Worm (Caenorhabditis elegans) whole organism, L4 larva: Measurements from ENCODE around the gene R04D3.3.

ENCODE experiments used
- D1046.2 ChIP-seq: fragments of 200-800 bp; sonication (Bioruptor generic); IDR thresholded peaks from 2 replicates; pipeline ENCODE4 v1.3.6; 2022; ENCODE audit warnings: missing genetic modification characterization, missing compliant biosample characterization
- F26F4.8 ChIP-seq: fragments of 200-800 bp; sonication (Bioruptor generic); conservative IDR thresholded peaks from 2 replicates; pipeline ENCODE4 v1.3.6; 2022; ENCODE audit warnings: missing genetic modification characterization, missing compliant biosample characterization
- F37D6.2 ChIP-seq: sonication (generic microtip); optimal IDR thresholded peaks from 2 replicates; lab custom pipeline; 2016; ENCODE audit warnings: mild to moderate bottlenecking, missing genetic modification characterization, missing compliant biosample characterization
- R02D3.7 ChIP-seq: fragments of 150-350 bp; sonication (generic microtip); optimal IDR thresholded peaks from 3 replicates; lab custom pipeline; 2014; ENCODE audit warnings: missing biosample characterization, missing genetic modification characterization
- T20F7.1 ChIP-seq: fragments of 200-800 bp; sonication (Bioruptor generic); optimal IDR thresholded peaks from 2 replicates; lab custom pipeline; 2018; ENCODE audit warnings: mild to moderate bottlenecking, missing genetic modification characterization, missing compliant biosample characterization
- Y48G9A.11 ChIP-seq: fragments of 200-800 bp; sonication (Bioruptor generic); IDR thresholded peaks from 2 replicates; pipeline ENCODE4 v1.3.6; 2022; ENCODE audit warnings: missing genetic modification reagents, missing genetic modification characterization, missing compliant biosample characterization
- Y5F2A.4 ChIP-seq: fragments of 200-800 bp; sonication (Bioruptor generic); optimal IDR thresholded peaks from 2 replicates; lab custom pipeline; 2018; ENCODE audit warnings: mild to moderate bottlenecking, missing genetic modification characterization, missing compliant biosample characterization
- ZK546.5 ChIP-seq, 2 experiments: sonication (generic microtip); optimal IDR thresholded peaks; 2 replicates each; lab custom pipeline; 2017; ENCODE audit warnings: missing biosample characterization in 2 of 2, missing genetic modification characterization in 2 of 2
- ama-1 ChIP-seq: fragments of 150-350 bp; optimal IDR thresholded peaks from 2 replicates; lab custom pipeline; 2014; ENCODE audit warnings: inconsistent platforms, mixed read lengths
- ceh-28 ChIP-seq: fragments of 150-350 bp; optimal IDR thresholded peaks from 2 replicates; lab custom pipeline; 2014; ENCODE audit warnings: missing biosample characterization, missing genetic modification reagents, missing genetic modification characterization
- ceh-32 ChIP-seq: sonication (generic microtip); optimal IDR thresholded peaks from 2 replicates; lab custom pipeline; 2016; ENCODE audit warnings: mild to moderate bottlenecking, missing genetic modification characterization, missing compliant biosample characterization; ENCODE audit not compliant: poor library complexity
- ceh-44 ChIP-seq: fragments of 200-800 bp; sonication (Bioruptor generic); IDR thresholded peaks from 2 replicates; pipeline ENCODE4 v1.3.6; 2022; ENCODE audit warnings: missing genetic modification reagents, missing genetic modification characterization, missing compliant biosample characterization
- cey-2 ChIP-seq: sonication (generic microtip); optimal IDR thresholded peaks from 3 replicates; lab custom pipeline; 2017; ENCODE audit warnings: missing genetic modification characterization, mild to moderate bottlenecking, missing compliant biosample characterization, antibody characterized with exemption, borderline replicate concordance; ENCODE audit not compliant: insufficient read depth
- daf-16 ChIP-seq, 3 experiments: sonication (generic microtip); optimal IDR thresholded peaks; 2 replicates each; lab custom pipeline; 2016 to 2017; ENCODE audit warnings: missing genetic modification characterization in 3 of 3, missing genetic modification reagents in 3 of 3, mild to moderate bottlenecking in 2 of 3, missing compliant biosample characterization in 2 of 3, missing biosample characterization in 1 of 3, moderate library complexity in 1 of 3
- dmd-6 ChIP-seq: fragments of 200-800 bp; sonication (Bioruptor generic); IDR thresholded peaks from 2 replicates; pipeline ENCODE4 v1.3.6; 2022; ENCODE audit warnings: missing genetic modification reagents, missing genetic modification characterization, missing compliant biosample characterization
- dmd-8 ChIP-seq: fragments of 200-800 bp; sonication (Bioruptor generic); IDR thresholded peaks from 2 replicates; pipeline ENCODE4 v1.3.6; 2022; ENCODE audit warnings: missing genetic modification characterization, missing compliant biosample characterization
- dmd-9 ChIP-seq: fragments of 200-800 bp; sonication (Bioruptor generic); IDR thresholded peaks from 2 replicates; pipeline ENCODE4 v1.3.6; 2022; ENCODE audit warnings: missing genetic modification reagents, missing genetic modification characterization, missing compliant biosample characterization
- dpl-1 ChIP-seq: fragments of 150-350 bp; optimal IDR thresholded peaks from 2 replicates; lab custom pipeline; 2014; ENCODE audit warnings: missing biosample characterization, missing genetic modification reagents, missing genetic modification characterization
- duxl-1 ChIP-seq: sonication (generic microtip); optimal IDR thresholded peaks from 2 replicates; lab custom pipeline; 2016; ENCODE audit warnings: mild to moderate bottlenecking, missing genetic modification characterization, moderate library complexity, missing compliant biosample characterization; ENCODE audit not compliant: poor library complexity
- dve-1 ChIP-seq: sonication (generic microtip); optimal IDR thresholded peaks from 2 replicates; lab custom pipeline; 2017; ENCODE audit warnings: antibody characterized with exemption, mild to moderate bottlenecking, missing genetic modification characterization, missing compliant biosample characterization; ENCODE audit not compliant: insufficient read depth
- egl-27 ChIP-seq: sonication (generic microtip); optimal IDR thresholded peaks from 3 replicates; lab custom pipeline; 2017; ENCODE audit warnings: missing biosample characterization, missing genetic modification reagents, missing genetic modification characterization
- egl-43 ChIP-seq: fragments of 200-800 bp; sonication (Bioruptor generic); IDR thresholded peaks from 2 replicates; pipeline ENCODE4 v1.3.6; 2022; ENCODE audit warnings: missing genetic modification reagents, missing genetic modification characterization, missing compliant biosample characterization
- fos-1 ChIP-seq: fragments of 150-350 bp; optimal IDR thresholded peaks from 2 replicates; lab custom pipeline; 2014; ENCODE audit warnings: missing biosample characterization, missing genetic modification characterization
- gei-8 ChIP-seq: fragments of 200-800 bp; sonication (Bioruptor generic); optimal IDR thresholded peaks from 2 replicates; lab custom pipeline; 2018; ENCODE audit warnings: mild to moderate bottlenecking, missing genetic modification characterization, missing compliant biosample characterization
- hlh-11 ChIP-seq: fragments of 200-800 bp; sonication (Bioruptor generic); optimal IDR thresholded peaks from 2 replicates; lab custom pipeline; 2018; ENCODE audit warnings: mild to moderate bottlenecking, missing genetic modification characterization, missing compliant biosample characterization
- jun-1 ChIP-seq: fragments of 150-350 bp; optimal IDR thresholded peaks from 2 replicates; lab custom pipeline; 2014; ENCODE audit warnings: missing biosample characterization, missing genetic modification reagents, missing genetic modification characterization
- lin-1 ChIP-seq: fragments of 200-800 bp; sonication (Bioruptor generic); IDR thresholded peaks from 2 replicates; pipeline ENCODE4 v1.3.6; 2022; ENCODE audit warnings: missing genetic modification reagents, missing genetic modification characterization, missing compliant biosample characterization
- lin-15B ChIP-seq: fragments of 150-350 bp; sonication (generic microtip); optimal IDR thresholded peaks from 3 replicates; lab custom pipeline; 2014; ENCODE audit warnings: missing biosample characterization, missing genetic modification characterization
- lin-29 ChIP-seq: fragments of 200-800 bp; sonication (Bioruptor generic); IDR thresholded peaks from 2 replicates; pipeline ENCODE4 v1.3.6; 2022; ENCODE audit warnings: missing genetic modification reagents, missing genetic modification characterization, missing compliant biosample characterization
- lin-38 ChIP-seq: fragments of 200-800 bp; sonication (Bioruptor generic); IDR thresholded peaks from 2 replicates; pipeline ENCODE4 v1.3.6; 2022; ENCODE audit warnings: missing genetic modification reagents, missing genetic modification characterization, missing compliant biosample characterization
- madf-9 ChIP-seq: fragments of 200-800 bp; sonication (Bioruptor generic); conservative IDR thresholded peaks from 2 replicates; pipeline ENCODE4 v1.3.6; 2022; ENCODE audit warnings: missing genetic modification reagents, missing genetic modification characterization, missing compliant biosample characterization
- mdl-1 ChIP-seq, 2 experiments: fragments of 150-350 bp in 1 of 2; sonication (generic microtip) in 1 of 2; optimal IDR thresholded peaks; 2 replicates each; lab custom pipeline; 2014 to 2017; ENCODE audit warnings: missing biosample characterization in 2 of 2, missing genetic modification characterization in 2 of 2
- mes-2 ChIP-seq: sonication (generic microtip); optimal IDR thresholded peaks from 2 replicates; lab custom pipeline; 2016; ENCODE audit warnings: missing genotype, mild to moderate bottlenecking, missing genetic modification characterization, missing compliant biosample characterization; ENCODE audit not compliant: poor library complexity, severe bottlenecking
- mxl-2 ChIP-seq: fragments of 200-800 bp; sonication (Bioruptor generic); conservative IDR thresholded peaks from 2 replicates; pipeline ENCODE4 v1.3.6; 2022; ENCODE audit warnings: missing genetic modification reagents, missing genetic modification characterization, missing compliant biosample characterization
- nhr-10 ChIP-seq: fragments of 150-350 bp; optimal IDR thresholded peaks from 2 replicates; lab custom pipeline; 2014; ENCODE audit warnings: missing biosample characterization, missing genetic modification characterization
- nhr-102 ChIP-seq: sonication (generic microtip); optimal IDR thresholded peaks from 2 replicates; lab custom pipeline; 2016; ENCODE audit warnings: mild to moderate bottlenecking, missing genetic modification characterization, moderate library complexity, missing compliant biosample characterization
- nhr-237 ChIP-seq: sonication (generic microtip); optimal IDR thresholded peaks from 2 replicates; lab custom pipeline; 2017; ENCODE audit warnings: missing biosample characterization, missing genetic modification characterization
- nhr-28 ChIP-seq: fragments of 150-350 bp; optimal IDR thresholded peaks from 2 replicates; lab custom pipeline; 2014; ENCODE audit warnings: missing biosample characterization, missing genetic modification characterization
- nhr-77 ChIP-seq: fragments of 150-350 bp; optimal IDR thresholded peaks from 2 replicates; lab custom pipeline; 2014; ENCODE audit warnings: missing biosample characterization, missing genetic modification characterization
- rbr-2 ChIP-seq: sonication (generic microtip); optimal IDR thresholded peaks from 2 replicates; lab custom pipeline; 2016; ENCODE audit warnings: missing genotype, missing genetic modification characterization, missing compliant biosample characterization
- saeg-2 ChIP-seq: fragments of 200-800 bp; sonication (Bioruptor generic); IDR thresholded peaks from 2 replicates; pipeline ENCODE4 v1.3.6; 2022; ENCODE audit warnings: missing genetic modification reagents, missing genetic modification characterization, missing compliant biosample characterization
- sdz-12 ChIP-seq: fragments of 200-800 bp; sonication (Bioruptor generic); optimal IDR thresholded peaks from 2 replicates; lab custom pipeline; 2018; ENCODE audit warnings: mild to moderate bottlenecking, missing genetic modification characterization, missing compliant biosample characterization
- unc-130 ChIP-seq: sonication (generic microtip); optimal IDR thresholded peaks from 2 replicates; lab custom pipeline; 2016; ENCODE audit warnings: missing genetic modification reagents, missing genetic modification characterization, missing compliant biosample characterization
- zfp-2 ChIP-seq: sonication (generic microtip); optimal IDR thresholded peaks from 2 replicates; lab custom pipeline; 2016; ENCODE audit warnings: mild to moderate bottlenecking, missing genetic modification characterization, missing compliant biosample characterization
- zfp-3 ChIP-seq: fragments of 200-800 bp; sonication (Bioruptor generic); conservative IDR thresholded peaks from 2 replicates; pipeline ENCODE4 v1.3.6; 2022; ENCODE audit warnings: missing genetic modification reagents, missing genetic modification characterization, missing compliant biosample characterization

R04D3.3 gene

DNA sequence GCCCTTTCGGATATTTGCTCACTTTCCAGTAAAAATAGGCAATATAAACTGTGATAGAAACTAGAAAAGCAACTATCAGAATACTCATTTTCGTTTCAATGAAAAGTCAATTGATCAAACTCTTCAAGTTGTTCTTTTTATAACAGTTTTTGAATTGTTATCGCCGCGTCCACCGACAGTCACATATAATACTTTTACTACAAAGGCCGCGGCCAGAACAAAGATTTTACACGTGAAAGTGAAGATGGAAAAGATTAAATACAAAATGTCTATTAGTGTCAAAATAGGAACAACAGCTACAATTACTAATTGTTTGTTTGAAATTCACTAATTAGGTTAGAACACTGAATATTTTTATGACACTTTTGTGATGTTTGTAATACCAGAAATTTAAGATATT is 20.8 kb downstream of the R04D3.3 start, which contains the start of gene cyp-14A2:
TSS of gene cyp-14A2 (minus strand) at position 101 of the 400 bp plus-strand sequence.
- TF ChIP-seq dpl-1 (no peak), dmd-6 (GFP tag; lab: Robert Waterston, UW) (peak; percentile 42)

ce11 chrX:13267230-13267629 is 23.2 kb downstream of the R04D3.3 start, which contains the start of gene cyp-14A1:
cyp-14A1 (minus strand) TSS chrX:13267355.
- TF ChIP-seq dmd-8 (GFP tag; lab: Robert Waterston, UW) (no peak), daf-16 (GFP tag; optimal IDR thresholded peaks at IDR 0.05; lab: Kevin White, UChicago) (no peak), daf-16 (tag; optimal IDR thresholded peaks at IDR 0.05; lab: Kevin White, UChicago) (peak; percentile 39), dve-1 (peak; percentile 19)

DNA sequence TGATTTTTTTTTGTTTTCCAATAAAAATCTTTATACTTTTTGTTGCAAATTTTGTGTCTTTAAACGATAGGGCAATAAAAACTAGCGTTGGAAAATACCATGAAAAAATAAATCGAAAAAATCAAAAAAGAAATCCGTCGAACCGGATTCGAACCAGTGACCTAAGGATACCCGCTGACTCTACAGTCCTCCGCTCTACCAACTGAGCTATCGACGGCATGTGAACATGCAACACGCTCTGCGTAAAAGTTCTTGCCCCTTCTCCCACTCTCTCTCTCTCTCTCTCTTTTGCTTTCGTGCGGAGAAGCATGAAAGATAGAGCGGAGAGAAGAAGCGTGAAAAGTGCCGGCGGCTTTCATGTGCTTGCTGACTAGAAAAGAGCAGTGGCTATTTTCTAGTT is 25.9 kb downstream of the R04D3.3 start:
- TF ChIP-seq mxl-2 (GFP tag; lab: Robert Waterston, UW) (peak; percentile 79; the same call in 1 of the 2 replicates), cey-2 (no peak), mes-2 (tag; lab: Kevin White, UChicago) (no peak), mdl-1 (tag; optimal IDR thresholded peaks at IDR 0.05; lab: Kevin White, UChicago) (peak; percentile 22 to 72), madf-9 (GFP tag; lab: Robert Waterston, UW) (peak; percentile 90), duxl-1 (tag; lab: Kevin White, UChicago) (peak; percentile 61), lin-29 (peak; percentile 74; the same call in 1 of the 2 replicates), dmd-9 (peak; percentile 77; the same call in 1 of the 2 replicates), fos-1 (tag; lab: Kevin White, UChicago) (no peak), nhr-102 (tag; lab: Kevin White, UChicago) (peak; percentile 70), nhr-77 (tag; lab: Kevin White, UChicago) (peak; percentile 22), hlh-11 (tag; lab: Kevin White, UChicago) (peak; percentile 41), F37D6.2 (peak; percentile 59), lin-1 (GFP tag; lab: Robert Waterston, UW) (peak; percentile 67; the same call in 1 of the 2 replicates), lin-38 (no peak), lin-15B (tag; lab: Kevin White, UChicago) (no peak), zfp-2 (tag; lab: Kevin White, UChicago) (no peak), ceh-32 (tag; lab: Kevin White, UChicago) (peak; percentile 45), T20F7.1 (GFP tag; lab: Kevin White, UChicago) (no peak), jun-1 (peak; percentile 32), ama-1 (no peak), ZK546.5 (tag; optimal IDR thresholded peaks at IDR 0.05; lab: Kevin White, UChicago) (no peak), egl-43 (peak; percentile 95), Y5F2A.4 (GFP tag; lab: Kevin White, UChicago) (no peak), egl-27 (tag; lab: Kevin White, UChicago) (no peak), dve-1 (peak; percentile 70), Y48G9A.11 (GFP tag; lab: Robert Waterston, UW) (peak; percentile 75), dmd-6 (GFP tag; lab: Robert Waterston, UW) (peak; percentile 71), rbr-2 (tag; lab: Kevin White, UChicago) (peak; percentile 64), saeg-2 (peak; percentile 77), nhr-10 (no peak), sdz-12 (GFP tag; lab: Kevin White, UChicago) (peak; percentile 49), F26F4.8 (peak; percentile 94), nhr-237 (no peak), ceh-44 (GFP tag; lab: Robert Waterston, UW) (peak; percentile 44; the same call in 1 of the 2 replicates), nhr-28 (peak; percentile 46), zfp-3 (GFP tag; lab: Robert Waterston, UW) (peak; percentile 65; the same call in 1 of the 2 replicates), ceh-28 (no peak), D1046.2 (peak; percentile 80; the same call in 1 of the 2 replicates), unc-130 (GFP tag; lab: Kevin White, UChicago) (peak; percentile 14), gei-8 (GFP tag; lab: Kevin White, UChicago) (peak; percentile 62), R02D3.7 (tag; lab: Kevin White, UChicago) (no peak)
